Fruit fly (Drosophila melanogaster): ENCODE results near the gene CG42537.

Gene CG42537

DNA sequence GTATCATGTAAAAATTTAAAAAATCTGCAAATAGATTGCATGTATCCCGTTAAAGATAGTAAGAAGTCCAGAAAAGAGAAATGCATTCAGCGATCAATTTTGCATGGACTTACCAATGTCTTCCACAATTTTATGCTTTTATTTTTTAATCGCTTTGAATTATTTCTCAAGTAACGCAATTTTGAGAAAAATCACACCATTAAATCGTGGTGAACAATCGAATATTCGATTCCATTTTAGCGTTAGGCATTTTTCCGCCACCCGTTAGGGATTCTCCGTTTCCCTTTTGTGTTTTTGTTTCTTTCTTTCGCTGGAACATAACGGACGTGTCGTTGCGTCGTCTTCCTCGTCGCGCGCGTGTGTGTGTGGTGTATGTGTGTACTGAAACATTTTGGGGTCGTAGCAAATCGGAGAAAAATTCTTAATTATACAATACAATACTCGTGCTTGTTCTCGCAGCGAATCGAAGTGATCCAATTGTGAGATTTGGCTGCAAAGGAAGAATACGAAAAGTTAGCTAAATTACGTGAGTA, 29.0 kb downstream of the CG42537 start, which contains the start of gene gpp (continued):
- peak; percentile 59 for TF ChIP-seq Lhr (GFP tag; optimal IDR thresholded peaks at IDR 0.05)
- TF ChIP-seq NC2β (GFP tag; optimal IDR thresholded peaks at IDR 0.05), result no peak
- no peak for TF ChIP-seq z (GFP tag; IDR thresholded peaks at IDR 0.05)
- TF ChIP-seq CG7372 (GFP tag; IDR thresholded peaks at IDR 0.05), result no peak
- TF ChIP-seq CG10274 (GFP tag; optimal IDR thresholded peaks at IDR 0.05), result no peak
- TF ChIP-seq repo (GFP tag; optimal IDR thresholded peaks at IDR 0.05), result no peak
- TF ChIP-seq sna (GFP tag; IDR thresholded peaks at IDR 0.05; ENCODE audit: partially characterized antibody), result no peak
- TF ChIP-seq CG9727 (GFP tag; optimal IDR thresholded peaks at IDR 0.05), result no peak
- TF ChIP-seq CG13424 (tag; optimal IDR thresholded peaks at IDR 0.05), result no peak
- TF ChIP-seq D (optimal IDR thresholded peaks at IDR 0.05), result no peak
- no peak for TF ChIP-seq D (GFP tag; optimal IDR thresholded peaks at IDR 0.05)
- TF ChIP-seq her (GFP tag; optimal IDR thresholded peaks at IDR 0.05), result peak; percentile 100
- TF ChIP-seq trem (tag; optimal IDR thresholded peaks at IDR 0.05), result peak; percentile 62
- TF ChIP-seq CG30020 (tag; optimal IDR thresholded peaks at IDR 0.05), result peak; percentile 0
- TF ChIP-seq vvl (GFP tag; IDR thresholded peaks at IDR 0.05), result no peak
- peak; percentile 39 for TF ChIP-seq CG34376 (GFP tag; optimal IDR thresholded peaks at IDR 0.05)
- no peak for TF ChIP-seq kni (GFP tag; optimal IDR thresholded peaks at IDR 0.05)
- no peak for TF ChIP-seq CG3281 (GFP tag; optimal IDR thresholded peaks at IDR 0.05)
- TF ChIP-seq exex (tag; optimal IDR thresholded peaks at IDR 0.05), result no peak
- peak; percentile 31 for TF ChIP-seq CG13296 (GFP tag; optimal IDR thresholded peaks at IDR 0.05)
- TF ChIP-seq Kr (GFP tag; optimal IDR thresholded peaks at IDR 0.05), result peak; percentile 19
- TF ChIP-seq schlank (tag; optimal IDR thresholded peaks at IDR 0.05), result no peak
- TF ChIP-seq sc (optimal IDR thresholded peaks at IDR 0.05), result no peak
- no peak for TF ChIP-seq sc (GFP tag; optimal IDR thresholded peaks at IDR 0.05)
- peak; percentile 4 for TF ChIP-seq CG6765 (GFP tag; optimal IDR thresholded peaks at IDR 0.05)
- TF ChIP-seq ash1 (GFP tag; optimal IDR thresholded peaks at IDR 0.05), result peak; percentile 20
- TF ChIP-seq Sry-δ (GFP tag; optimal IDR thresholded peaks at IDR 0.05), result peak; percentile 62
- TF ChIP-seq fd96Cb (tag; optimal IDR thresholded peaks at IDR 0.05), result no peak
- no peak for TF ChIP-seq Adf1 (GFP tag; IDR thresholded peaks at IDR 0.05)
- TF ChIP-seq CG9817 (tag; optimal IDR thresholded peaks at IDR 0.05), result no peak
- TF ChIP-seq PHDP (tag; optimal IDR thresholded peaks at IDR 0.05), result peak; percentile 25
- peak; percentile 79 for TF ChIP-seq Ets65A (GFP tag)
- no peak for TF ChIP-seq row (GFP tag; IDR thresholded peaks at IDR 0.05)
- TF ChIP-seq CG7745 (tag; optimal IDR thresholded peaks at IDR 0.05), result peak; percentile 5
- TF ChIP-seq CG13624 (GFP tag; optimal IDR thresholded peaks at IDR 0.05), result no peak
- peak; percentile 25 for TF ChIP-seq gro (GFP tag; optimal IDR thresholded peaks at IDR 0.05)
- TF ChIP-seq CG6272 (GFP tag; IDR thresholded peaks at IDR 0.05), result no peak
- peak; percentile 52 for TF ChIP-seq odd (GFP tag; optimal IDR thresholded peaks at IDR 0.05)
- TF ChIP-seq CG1832 (GFP tag; optimal IDR thresholded peaks at IDR 0.05), result no peak
- peak; percentile 88 for TF ChIP-seq cg (GFP tag; optimal IDR thresholded peaks at IDR 0.05)
- TF ChIP-seq en (GFP tag; optimal IDR thresholded peaks at IDR 0.05), result no peak
- peak; percentile 48 for TF ChIP-seq CG1603 (tag; optimal IDR thresholded peaks at IDR 0.05)
- no peak for TF ChIP-seq CG2202 (tag; optimal IDR thresholded peaks at IDR 0.05)
- TF ChIP-seq bbx (GFP tag; IDR thresholded peaks at IDR 0.05; ENCODE audit: partially characterized antibody), result no peak
- TF ChIP-seq eve (GFP tag; optimal IDR thresholded peaks at IDR 0.05), result peak in 1 of 2 experiments; percentile 80
- TF ChIP-seq CG30431 (GFP tag; optimal IDR thresholded peaks at IDR 0.05), result no peak
- no peak for TF ChIP-seq ase (GFP tag; IDR thresholded peaks at IDR 0.05)
- no peak for TF ChIP-seq oc (tag; optimal IDR thresholded peaks at IDR 0.05)

Measured in whole organism, embryonic.